Worm (Caenorhabditis elegans): ENCODE measurements around the gene ceh-60.

DNA sequence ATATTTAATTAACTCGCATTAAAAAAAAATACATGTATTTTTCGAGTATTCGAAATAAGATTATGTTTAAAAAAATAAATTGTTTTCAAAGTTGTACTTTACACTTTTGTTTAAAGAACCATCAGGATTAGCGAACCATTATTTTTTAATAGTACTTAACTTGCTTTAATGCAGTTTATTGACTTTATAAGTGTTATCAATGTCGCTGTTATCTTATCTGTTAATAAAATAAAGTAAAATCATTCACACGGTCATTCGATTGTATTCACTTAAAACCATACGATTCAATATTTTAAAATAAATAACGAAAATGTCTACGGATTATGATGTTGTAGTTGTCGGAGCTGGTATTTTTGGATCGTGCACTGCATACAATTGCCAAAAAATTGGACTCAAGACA, 53.4 kb downstream of the ceh-60 start, which contains the start of gene C15B12.1:
- TF ChIP-seq W03F9.2 (tag; optimal IDR thresholded peaks at IDR 0.05) (no peak), him-1 (tag; optimal IDR thresholded peaks at IDR 0.05) (no peak), dao-5 (tag; optimal IDR thresholded peaks at IDR 0.05) (no peak)
